Worm (Caenorhabditis elegans) whole organism, L4/young adult: ENCODE measurements around the gene ins-19.

Source experiments
- W03F9.2 ChIP-seq: fragments of 150-350 bp; optimal IDR thresholded peaks from 2 replicates; lab custom pipeline; 2014; ENCODE audit warnings: missing biosample characterization, missing genetic modification characterization
- dao-5 ChIP-seq: sonication (generic microtip); optimal IDR thresholded peaks from 2 replicates; lab custom pipeline; 2016; ENCODE audit warnings: missing genotype, missing genetic modification characterization, moderate library complexity, missing compliant biosample characterization
- him-1 ChIP-seq: sonication (generic microtip); optimal IDR thresholded peaks from 2 replicates; lab custom pipeline; 2016; ENCODE audit warnings: missing genotype, missing genetic modification reagents, missing genetic modification characterization, missing compliant biosample characterization

DNA sequence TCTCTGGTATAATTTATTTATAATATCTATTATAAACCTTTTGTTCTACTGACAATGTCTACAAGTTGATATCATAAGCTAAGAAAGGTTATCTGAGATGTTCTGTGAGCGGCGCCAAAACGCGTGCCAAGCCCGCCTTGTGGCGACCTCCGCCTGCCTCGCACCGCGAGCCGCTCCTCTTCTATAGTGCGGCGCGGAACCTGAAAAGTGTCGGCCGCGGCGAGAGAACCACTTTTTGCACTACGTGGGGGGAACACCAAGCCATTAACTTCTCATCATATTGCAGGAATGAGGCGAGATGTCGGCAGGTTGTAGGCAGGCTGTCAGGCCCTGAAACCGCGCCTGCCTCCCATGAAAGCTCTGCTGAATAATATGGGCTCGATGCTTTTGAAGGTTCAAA lies 13.0 kb downstream of the ins-19 start:
- no peak for TF ChIP-seq W03F9.2 (tag; lab: Kevin White, UChicago)
- no peak for TF ChIP-seq dao-5 (tag; lab: Kevin White, UChicago)
- no peak for TF ChIP-seq him-1
